Worm (Caenorhabditis elegans): ENCODE measurements around the gene Y46G5A.18.
A peak's percentile ranks its signal among the peaks of the same experiment; 100 is the strongest.

Gene Y46G5A.18

DNA sequence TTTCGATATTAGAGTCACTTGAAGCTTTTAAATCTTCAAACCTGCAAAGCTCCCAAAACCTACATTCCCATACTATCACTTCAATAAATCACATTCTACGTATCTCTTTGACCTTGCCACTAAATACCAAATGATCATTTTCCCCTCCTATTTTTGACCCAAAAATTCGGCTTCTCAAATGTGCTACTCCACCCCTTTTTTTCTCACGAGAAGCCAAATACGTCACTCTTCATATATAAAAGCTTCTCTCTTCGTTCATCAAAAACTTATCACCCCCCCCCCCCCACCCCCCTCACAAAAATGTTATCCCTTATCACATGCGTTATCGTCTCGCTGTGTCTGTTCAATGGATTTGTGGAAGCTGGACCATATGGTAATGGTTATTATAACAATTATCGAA, 21.7 kb upstream of the Y46G5A.18 start, which contains the start of gene Y46G5A.38:
Gene Y46G5A.38 (plus strand): TSS at position 301 of the 400 bp plus-strand sequence.
- TF ChIP-seq peb-1 (tag; optimal IDR thresholded peaks at IDR 0.05) (no peak), crh-2 (tag; optimal IDR thresholded peaks at IDR 0.05) (no peak), nhr-129 (tag; optimal IDR thresholded peaks at IDR 0.05) (no peak), lin-11 (tag; optimal IDR thresholded peaks at IDR 0.05) (no peak), Y55F3AM.14 (GFP tag; optimal IDR thresholded peaks at IDR 0.05) (no peak), elt-1 (tag; optimal IDR thresholded peaks at IDR 0.05) (no peak), mab-5 (tag; optimal IDR thresholded peaks at IDR 0.05) (no peak), nhr-21 (tag; optimal IDR thresholded peaks at IDR 0.05) (no peak), sma-9 (GFP tag; optimal IDR thresholded peaks at IDR 0.05) (no peak), sma-9 (tag; optimal IDR thresholded peaks at IDR 0.05) (no peak), lsy-2 (tag; optimal IDR thresholded peaks at IDR 0.05) (no peak), snpc-4 (tag; optimal IDR thresholded peaks at IDR 0.05) (no peak), lin-13 (GFP tag; optimal IDR thresholded peaks at IDR 0.05) (no peak), nhr-25 (tag; optimal IDR thresholded peaks at IDR 0.05) (no peak), unc-55 (GFP tag; optimal IDR thresholded peaks at IDR 0.05) (no peak), ceh-16 (tag; optimal IDR thresholded peaks at IDR 0.05) (no peak), unc-62 (GFP tag; optimal IDR thresholded peaks at IDR 0.05) (no peak), mbf-1 (tag; optimal IDR thresholded peaks at IDR 0.05) (no peak), elt-3 (tag; optimal IDR thresholded peaks at IDR 0.05) (no peak), lin-39 (tag; optimal IDR thresholded peaks at IDR 0.05) (no peak)

DNA sequence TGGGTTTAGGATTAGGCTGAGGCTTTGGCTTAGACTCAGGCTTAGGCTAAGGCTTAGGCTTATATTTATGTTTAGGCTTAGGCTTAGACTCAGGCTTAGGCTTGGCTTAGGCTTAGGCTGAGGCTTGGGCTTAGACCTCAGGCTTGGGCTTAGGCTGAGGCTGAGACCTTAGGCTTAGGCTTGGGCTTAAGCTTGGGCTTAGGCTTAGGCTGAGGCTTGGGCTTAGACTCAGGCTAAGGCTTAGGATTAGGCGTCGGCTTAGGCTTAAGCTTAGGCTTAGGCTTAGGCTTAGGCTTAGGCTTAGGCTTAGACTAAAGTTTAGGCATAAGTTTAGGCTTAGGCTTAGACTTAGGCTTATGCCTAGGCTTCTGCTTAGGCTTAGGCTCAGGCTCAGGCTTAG, 19.4 kb upstream of the Y46G5A.18 start:
- TF ChIP-seq Y55F3AM.14 (GFP tag; optimal IDR thresholded peaks at IDR 0.05) (no peak), elt-3 (tag; optimal IDR thresholded peaks at IDR 0.05) (no peak)

DNA sequence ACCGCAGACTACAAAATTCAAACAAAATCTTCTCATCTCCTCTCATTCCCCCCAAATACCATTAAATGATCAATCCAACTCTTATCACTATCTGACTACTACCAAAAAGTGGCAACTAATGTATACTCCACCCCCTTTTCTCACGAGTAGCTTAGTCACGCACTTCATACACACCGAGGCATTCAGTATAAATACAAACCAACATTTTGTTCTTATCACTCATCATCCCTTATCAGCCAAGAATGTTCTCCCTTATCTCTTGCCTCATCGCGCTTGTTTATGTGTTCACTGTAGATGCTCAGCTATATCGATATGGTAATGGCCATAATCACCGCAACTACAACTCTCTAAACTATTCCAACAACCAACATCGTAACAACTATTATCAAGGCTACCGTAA, 18.4 kb upstream of the Y46G5A.18 start, which contains the start of gene Y46G5A.36:
Gene Y46G5A.36 (plus strand): TSS at position 243 of the 400 bp plus-strand sequence.
- TF ChIP-seq fos-1 (tag; optimal IDR thresholded peaks at IDR 0.05) (peak; percentile 59), ceh-82 (tag; optimal IDR thresholded peaks at IDR 0.05) (no peak), nhr-25 (tag; optimal IDR thresholded peaks at IDR 0.05) (no peak), alr-1 (tag; optimal IDR thresholded peaks at IDR 0.05) (no peak), sma-9 (GFP tag; optimal IDR thresholded peaks at IDR 0.05) (peak; percentile 21), sma-9 (tag; optimal IDR thresholded peaks at IDR 0.05) (no peak), crh-2 (tag; optimal IDR thresholded peaks at IDR 0.05) (peak; percentile 8)

DNA sequence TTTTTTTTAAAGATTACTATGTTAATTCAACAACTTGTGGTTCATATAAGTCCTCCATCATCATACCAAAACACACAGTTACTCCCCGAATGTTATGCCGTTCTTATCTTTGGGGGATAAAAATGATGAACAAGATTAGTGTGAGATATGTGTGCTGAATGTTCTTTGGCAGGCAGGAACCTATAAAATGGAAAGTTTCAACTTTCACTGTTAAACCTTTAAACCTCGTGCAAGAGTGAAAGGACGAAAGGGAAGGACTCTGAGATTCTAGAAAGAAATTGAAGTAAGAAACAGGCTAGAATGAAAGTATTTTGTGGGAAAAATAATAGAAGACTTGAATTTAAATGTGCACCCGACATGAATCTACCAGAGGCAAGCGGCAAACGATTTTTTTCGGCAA, 14.9 kb upstream of the Y46G5A.18 start:
- TF ChIP-seq ama-1 (optimal IDR thresholded peaks at IDR 0.05) (no peak), blmp-1 (tag; optimal IDR thresholded peaks at IDR 0.05; ENCODE audit: insufficient read depth) (peak; percentile 80)

DNA sequence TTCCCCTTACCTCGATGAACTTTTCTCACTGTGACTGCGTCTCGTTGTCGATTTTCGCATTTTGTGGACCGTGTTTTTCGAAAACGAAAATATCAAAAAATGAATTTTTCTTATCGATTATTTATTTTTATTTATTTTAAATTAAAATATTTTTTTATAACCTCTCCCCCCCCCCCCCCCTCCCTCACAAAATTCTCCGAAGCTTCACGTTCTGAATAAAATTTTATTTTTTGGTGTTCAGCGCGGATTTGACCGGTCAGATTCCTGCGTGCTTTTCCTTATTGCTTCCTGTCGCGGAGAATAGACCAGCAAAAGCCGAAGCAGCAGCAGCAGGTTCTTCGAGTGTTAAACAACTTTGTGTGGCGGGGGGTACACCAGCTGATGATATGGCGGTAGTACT, 13.4 kb upstream of the Y46G5A.18 start, which contains the start of gene Y46G5A.22:
Gene Y46G5A.22 (minus strand): TSS at position 101 of the 400 bp plus-strand sequence.
- no peak for TF ChIP-seq ztf-1 (GFP tag; conservative IDR thresholded peaks at IDR 0.05)
- no peak for TF ChIP-seq R02D3.7 (tag; optimal IDR thresholded peaks at IDR 0.05)
- no peak for TF ChIP-seq fos-1 (tag; optimal IDR thresholded peaks at IDR 0.05)
- TF ChIP-seq nhr-12 (tag; optimal IDR thresholded peaks at IDR 0.05): no peak
- TF ChIP-seq nhr-237 (tag; optimal IDR thresholded peaks at IDR 0.05): no peak
- TF ChIP-seq gmeb-1 (tag; optimal IDR thresholded peaks at IDR 0.05): no peak
- TF ChIP-seq Y55F3AM.14 (GFP tag; optimal IDR thresholded peaks at IDR 0.05): no peak
- no peak for TF ChIP-seq nhr-25 (tag; optimal IDR thresholded peaks at IDR 0.05)
- TF ChIP-seq snpc-4 (tag; optimal IDR thresholded peaks at IDR 0.05): no peak
- TF ChIP-seq zag-1 (tag; optimal IDR thresholded peaks at IDR 0.05): no peak

DNA sequence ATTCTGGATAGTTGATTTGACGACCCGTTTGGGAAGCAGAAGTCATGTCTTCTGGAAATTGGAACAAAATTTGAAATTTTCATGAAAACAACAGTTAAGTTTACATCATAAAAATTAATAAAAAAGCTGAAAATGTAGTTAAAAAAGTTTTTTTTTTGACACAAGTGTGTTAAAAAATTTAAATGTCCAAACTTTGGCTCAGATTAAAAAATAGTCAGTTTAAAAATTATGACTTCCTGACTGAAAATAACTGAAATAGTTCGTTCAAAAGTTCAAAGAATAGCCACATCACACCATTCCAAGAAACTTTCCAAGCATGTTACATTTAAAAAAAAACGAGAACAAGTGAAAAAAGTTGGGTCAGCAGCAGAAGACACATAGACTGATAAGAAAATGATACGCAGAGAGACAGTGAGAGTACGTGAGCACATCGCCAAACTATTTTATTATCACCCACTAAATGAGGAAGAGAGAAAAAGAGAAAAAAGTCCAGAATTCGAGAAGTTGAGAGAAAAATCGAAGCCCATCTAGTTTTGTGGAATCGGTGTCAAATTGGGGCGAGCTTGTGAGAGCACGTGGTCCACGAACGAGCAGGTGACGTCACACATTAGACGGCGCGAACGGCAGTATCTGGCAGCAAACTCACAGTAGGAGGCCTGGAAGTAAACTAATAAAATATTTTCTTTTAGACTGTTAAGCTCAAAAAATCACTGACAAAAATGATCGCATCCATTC, 11.5 kb upstream of the Y46G5A.18 start, which contains the start of gene acl-7:
Gene acl-7 (minus strand): TSS at position 51 of the 735 bp plus-strand sequence.
- TF ChIP-seq aly-2 (tag; optimal IDR thresholded peaks at IDR 0.05) (no peak), fos-1 (tag; optimal IDR thresholded peaks at IDR 0.05) (peak; percentile 54), ztf-11 (tag; optimal IDR thresholded peaks at IDR 0.05) (no peak), ceh-82 (tag; optimal IDR thresholded peaks at IDR 0.05) (no peak)

Data from whole organism, L2 larva.